Worm (Caenorhabditis elegans) whole organism, L2 larva: ENCODE data around the gene aagr-1.

Source experiments
- R02D3.7 ChIP-seq: fragments of 150-350 bp; optimal IDR thresholded peaks from 2 replicates; lab custom pipeline; 2014; ENCODE audit warnings: missing biosample characterization, missing genetic modification characterization
- aly-2 ChIP-seq: fragments of 150-350 bp; optimal IDR thresholded peaks from 2 replicates; lab custom pipeline; 2014; ENCODE audit warnings: missing biosample characterization, missing genetic modification characterization
- ama-1 ChIP-seq: fragments of 150-350 bp; optimal IDR thresholded peaks from 2 replicates; lab custom pipeline; 2018; ENCODE audit warnings: inconsistent platforms
- blmp-1 ChIP-seq: sonication (generic microtip); optimal IDR thresholded peaks from 2 replicates; lab custom pipeline; 2017; ENCODE audit warnings: missing genetic modification characterization, mild to moderate bottlenecking, missing compliant biosample characterization, antibody characterized with exemption, moderate library complexity; ENCODE audit not compliant: insufficient read depth
- mbf-1 ChIP-seq: sonication (generic microtip); optimal IDR thresholded peaks from 2 replicates; lab custom pipeline; 2017; ENCODE audit warnings: missing biosample characterization, missing genetic modification characterization
- nhr-237 ChIP-seq: fragments of 150-350 bp; optimal IDR thresholded peaks from 2 replicates; lab custom pipeline; 2014; ENCODE audit warnings: missing biosample characterization, missing genetic modification characterization
- sem-4 ChIP-seq: fragments of 150-350 bp; optimal IDR thresholded peaks from 2 replicates; lab custom pipeline; 2014; ENCODE audit warnings: missing biosample characterization, missing genetic modification reagents, missing genetic modification characterization
- unc-39 ChIP-seq: fragments of 150-350 bp; optimal IDR thresholded peaks from 2 replicates; lab custom pipeline; 2014; ENCODE audit warnings: missing biosample characterization, missing genetic modification characterization

ce11 chrIV:8342385-8342784 lies 23.9 kb upstream of the aagr-1 start, which contains the start of gene lgc-5:
- TF ChIP-seq nhr-237 (tag; lab: Kevin White, UChicago) (no peak), R02D3.7 (tag; lab: Kevin White, UChicago) (no peak), blmp-1 (tag; lab: Kevin White, UChicago) (no peak), sem-4 (tag; lab: Kevin White, UChicago) (no peak), mbf-1 (tag; lab: Kevin White, UChicago) (no peak), ama-1 (lab: Kevin White, UChicago) (no peak), unc-39 (no peak), aly-2 (tag; lab: Kevin White, UChicago) (no peak)
